Fruit fly (Drosophila melanogaster): ENCODE results near the gene CG10469.

DNA sequence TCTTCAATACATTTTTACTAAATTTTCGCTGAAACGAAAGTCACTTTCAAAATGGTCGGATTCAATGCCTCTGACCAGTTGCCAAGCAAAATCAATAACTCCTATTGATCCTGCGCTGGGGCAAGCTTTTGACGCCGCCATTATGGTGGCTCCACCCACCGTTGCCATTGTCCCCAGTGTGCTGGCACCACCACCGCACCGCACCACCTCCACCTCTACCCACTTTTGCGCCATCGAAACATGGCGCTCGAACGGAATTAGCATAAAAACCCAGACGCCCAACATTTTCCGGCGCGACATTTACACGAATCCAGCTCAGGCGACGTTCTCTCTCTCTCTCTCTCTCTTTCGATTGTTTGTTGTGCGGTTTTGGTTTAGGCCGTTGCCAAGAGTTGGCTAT lies 23.8 kb upstream of the CG10469 start:
- no peak for TF ChIP-seq h (optimal IDR thresholded peaks at IDR 0.05)
- TF ChIP-seq grau (tag; optimal IDR thresholded peaks at IDR 0.05) = no peak
- no peak for TF ChIP-seq CG8281 (tag; optimal IDR thresholded peaks at IDR 0.05)
- TF ChIP-seq eve (GFP tag; optimal IDR thresholded peaks at IDR 0.05) = no peak
